Fruit fly (Drosophila melanogaster) whole organism, wandering third instar larva: ENCODE results near the gene mbt.
A peak's percentile ranks its signal among the peaks of the same experiment; 100 is the strongest.

Experiments
- Abd-B ChIP-seq: fragments of >200 bp; optimal IDR thresholded peaks from 2 replicates; lab custom pipeline; 2017; ENCODE audit warnings: missing biosample characterization, missing genetic modification characterization
- CG32264 ChIP-seq: fragments of 200-800 bp; sonication (Bioruptor generic); optimal IDR thresholded peaks from 2 replicates; lab custom pipeline; 2016; ENCODE audit warnings: missing biosample characterization, missing genetic modification characterization
- Dif ChIP-seq: fragments of 200-275, 200-300 bp; sonication (Bioruptor generic); optimal IDR thresholded peaks from 2 replicates; lab custom pipeline; 2018; ENCODE audit warnings: missing biosample characterization, missing genetic modification characterization; ENCODE audit not compliant: partially characterized antibody
- HLH106 ChIP-seq: fragments of 200-800 bp; optimal IDR thresholded peaks from 3 replicates; lab custom pipeline; 2019; ENCODE audit warnings: missing biosample characterization, mild to moderate bottlenecking, missing genetic modification characterization, moderate library complexity
- Hnf4 ChIP-seq: fragments of 200-800 bp; sonication (Bioruptor generic); optimal IDR thresholded peaks from 2 replicates; lab custom pipeline; 2016; ENCODE audit warnings: missing biosample characterization, mild to moderate bottlenecking, missing genetic modification characterization
- Jra ChIP-seq: sonication (Bioruptor generic); optimal IDR thresholded peaks from 2 replicates; lab custom pipeline; 2016; ENCODE audit warnings: missing biosample characterization, missing genetic modification characterization
- Myc ChIP-seq: fragments of >200 bp; optimal IDR thresholded peaks from 2 replicates; lab custom pipeline; 2017
- OdsH ChIP-seq: fragments of 200-800 bp; sonication (Bioruptor generic); optimal IDR thresholded peaks from 2 replicates; lab custom pipeline; 2016; ENCODE audit warnings: missing biosample characterization, mild to moderate bottlenecking, missing genetic modification characterization
- Rel ChIP-seq, 2 experiments: fragments of 200-800 bp; sonication (Bioruptor generic) in 1 of 2; optimal IDR thresholded peaks; 2 replicates in 1 of 2; 3 replicates in 1 of 2; lab custom pipeline; 2016 to 2019; ENCODE audit warnings: mild to moderate bottlenecking in 2 of 2, missing biosample characterization in 2 of 2, missing genetic modification characterization in 2 of 2, moderate library complexity in 1 of 2
- Sp1 ChIP-seq: fragments of 200-800 bp; sonication (Bioruptor generic); optimal IDR thresholded peaks from 3 replicates; lab custom pipeline; 2019; ENCODE audit warnings: missing biosample characterization, mild to moderate bottlenecking, missing genetic modification characterization, moderate library complexity
- Vsx2 ChIP-seq: fragments of 200-300, 225-300 bp; sonication (Bioruptor generic); optimal IDR thresholded peaks from 2 replicates; lab custom pipeline; 2018; ENCODE audit warnings: missing biosample characterization, missing genetic modification characterization; ENCODE audit not compliant: partially characterized antibody
- brk ChIP-seq: fragments of 200-800 bp; sonication (Bioruptor generic); optimal IDR thresholded peaks from 2 replicates; lab custom pipeline; 2016; ENCODE audit warnings: missing biosample characterization, mild to moderate bottlenecking, missing genetic modification characterization
- dl ChIP-seq, 2 experiments: fragments of 175-275, 200-275 bp in 1 of 2; fragments of 200-275 bp in 1 of 2; sonication (Bioruptor generic); optimal IDR thresholded peaks; lab custom pipeline; 2018; ENCODE audit warnings: mild to moderate bottlenecking in 2 of 2, missing biosample characterization in 2 of 2, missing genetic modification characterization in 2 of 2, moderate library complexity in 2 of 2; ENCODE audit not compliant: partially characterized antibody in 2 of 2, insufficient read depth in 1 of 2
- dmrt93B ChIP-seq: fragments of 200-800 bp; sonication (Bioruptor generic); optimal IDR thresholded peaks from 2 replicates; lab custom pipeline; 2018; ENCODE audit warnings: missing biosample characterization, mild to moderate bottlenecking, missing genetic modification characterization
- dsf ChIP-seq: sonication (Bioruptor generic); optimal IDR thresholded peaks from 2 replicates; lab custom pipeline; 2016; ENCODE audit warnings: missing biosample characterization, missing genetic modification characterization, borderline replicate concordance
- ey ChIP-seq: fragments of 200-800 bp; sonication (Bioruptor generic); optimal IDR thresholded peaks from 2 replicates; lab custom pipeline; 2016; ENCODE audit warnings: missing biosample characterization, missing genetic modification characterization
- foxo ChIP-seq, 2 experiments: fragments of 200-800 bp; sonication (Bioruptor generic); optimal IDR thresholded peaks; 2 replicates in 1 of 2; 3 replicates in 1 of 2; lab custom pipeline; 2016 to 2017; ENCODE audit warnings: missing biosample characterization in 2 of 2, missing genetic modification characterization in 2 of 2
- fru ChIP-seq: fragments of 200-800 bp; sonication (Bioruptor generic); optimal IDR thresholded peaks from 3 replicates; lab custom pipeline; 2016; ENCODE audit warnings: missing biosample characterization, mild to moderate bottlenecking, missing genetic modification characterization
- h ChIP-seq: fragments of 200-800 bp; sonication (Bioruptor generic); optimal IDR thresholded peaks from 3 replicates; lab custom pipeline; 2016; ENCODE audit warnings: missing biosample characterization, mild to moderate bottlenecking, missing genetic modification characterization
- lola ChIP-seq: fragments of >200 bp; optimal IDR thresholded peaks from 2 replicates; lab custom pipeline; 2017; ENCODE audit warnings: missing biosample characterization, missing genetic modification characterization
- pan ChIP-seq: fragments of >200 bp; optimal IDR thresholded peaks from 2 replicates; lab custom pipeline; 2017
- psq ChIP-seq: fragments of 200-800 bp; sonication (Bioruptor generic); optimal IDR thresholded peaks from 3 replicates; lab custom pipeline; 2017; ENCODE audit warnings: missing biosample characterization, mild to moderate bottlenecking, missing genetic modification characterization, moderate library complexity
- rgr ChIP-seq: fragments of 200-800 bp; sonication (Bioruptor generic); optimal IDR thresholded peaks from 3 replicates; lab custom pipeline; 2016; ENCODE audit warnings: missing biosample characterization, mild to moderate bottlenecking, missing genetic modification characterization
- sv ChIP-seq: fragments of 200-800 bp; sonication (Bioruptor generic); optimal IDR thresholded peaks from 3 replicates; lab custom pipeline; 2016; ENCODE audit warnings: missing biosample characterization, missing genetic modification characterization
- tai ChIP-seq: sonication (Bioruptor generic); optimal IDR thresholded peaks from 2 replicates; lab custom pipeline; 2016; ENCODE audit warnings: missing biosample characterization, missing genetic modification characterization
- usp ChIP-seq: fragments of >200 bp; optimal IDR thresholded peaks from 2 replicates; lab custom pipeline; 2017; ENCODE audit warnings: missing biosample characterization, missing genetic modification characterization
- woc ChIP-seq: sonication (Bioruptor generic); optimal IDR thresholded peaks from 2 replicates; lab custom pipeline; 2016; ENCODE audit warnings: missing biosample characterization, mild to moderate bottlenecking, missing genetic modification characterization

mbt gene

DNA sequence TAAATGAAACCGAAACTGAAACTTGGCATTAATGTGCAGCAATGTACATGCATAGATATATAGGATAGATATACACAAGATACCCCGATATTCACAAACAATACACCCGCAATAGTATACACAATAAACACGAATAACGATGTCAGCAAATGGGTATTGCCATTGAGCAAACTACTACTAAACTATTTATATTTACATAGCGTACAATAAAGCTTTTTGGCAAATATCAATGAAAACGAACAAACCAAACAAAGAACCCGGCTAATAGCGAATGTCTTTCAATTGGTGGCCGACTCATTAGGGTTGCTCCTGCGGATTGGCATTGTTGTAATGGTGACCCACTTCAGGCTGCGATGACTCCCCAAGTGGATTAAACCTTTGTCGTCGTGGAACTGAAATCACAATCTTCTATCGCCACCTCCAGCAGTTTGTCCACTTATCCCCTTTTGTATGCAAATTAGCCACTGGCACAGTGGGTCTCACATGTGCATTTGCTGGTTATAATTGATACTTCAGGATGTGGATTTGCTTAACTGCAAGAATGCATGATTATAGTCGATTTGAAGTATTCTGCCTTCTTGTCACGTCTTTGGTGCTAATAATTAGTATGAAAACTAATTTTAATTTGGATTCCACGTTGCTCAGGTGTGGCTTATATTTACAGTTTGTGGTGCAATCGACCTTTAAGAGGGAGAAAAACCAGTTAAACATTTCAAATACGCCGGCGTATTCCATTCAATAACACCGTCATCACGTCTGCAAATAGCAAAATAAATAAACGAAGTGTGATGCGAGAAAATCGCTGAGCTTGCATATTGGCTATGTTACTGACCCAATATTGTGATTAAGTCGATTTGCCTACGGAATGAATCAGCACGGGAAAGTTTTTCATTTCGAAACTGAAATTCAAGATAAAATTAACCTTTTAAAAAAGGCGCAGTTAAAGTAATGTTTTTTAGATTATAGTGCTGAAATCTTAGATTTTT lies 39.9 kb downstream of the mbt start:
- TF ChIP-seq Abd-B (GFP tag; lab: Kevin White, UChicago): no peak
- no peak for TF ChIP-seq dsf (GFP tag; lab: Kevin White, UChicago)
- peak in 1 of 2 experiments; percentile 71 for TF ChIP-seq foxo (GFP tag; optimal IDR thresholded peaks at IDR 0.05; lab: Kevin White, UChicago)
- no peak for TF ChIP-seq h (GFP tag; lab: Kevin White, UChicago)
- TF ChIP-seq tai (GFP tag; lab: Kevin White, UChicago): no peak
- TF ChIP-seq sv (GFP tag; lab: Kevin White, UChicago): peak; percentile 41
- no peak for TF ChIP-seq Rel (GFP tag; optimal IDR thresholded peaks at IDR 0.05; lab: Kevin White, UChicago)
- no peak for TF ChIP-seq Rel (tag; optimal IDR thresholded peaks at IDR 0.05; lab: Kevin White, UChicago)
- TF ChIP-seq brk (GFP tag; lab: Kevin White, UChicago): no peak
- peak; percentile 69 for TF ChIP-seq fru (GFP tag; lab: Kevin White, UChicago)
- peak; percentile 44 for TF ChIP-seq ey (GFP tag; lab: Kevin White, UChicago)
- no peak for TF ChIP-seq OdsH
- no peak for TF ChIP-seq rgr (GFP tag; lab: Kevin White, UChicago)
- TF ChIP-seq Hnf4 (GFP tag; lab: Kevin White, UChicago): no peak
- peak; percentile 57 for TF ChIP-seq CG32264
- no peak for TF ChIP-seq usp (GFP tag; lab: Kevin White, UChicago)
- TF ChIP-seq woc (GFP tag; lab: Kevin White, UChicago): peak; percentile 62
- TF ChIP-seq Dif (GFP tag; lab: Kevin White, UChicago): no peak
- no peak for TF ChIP-seq Vsx2 (GFP tag; lab: Kevin White, UChicago)

DNA sequence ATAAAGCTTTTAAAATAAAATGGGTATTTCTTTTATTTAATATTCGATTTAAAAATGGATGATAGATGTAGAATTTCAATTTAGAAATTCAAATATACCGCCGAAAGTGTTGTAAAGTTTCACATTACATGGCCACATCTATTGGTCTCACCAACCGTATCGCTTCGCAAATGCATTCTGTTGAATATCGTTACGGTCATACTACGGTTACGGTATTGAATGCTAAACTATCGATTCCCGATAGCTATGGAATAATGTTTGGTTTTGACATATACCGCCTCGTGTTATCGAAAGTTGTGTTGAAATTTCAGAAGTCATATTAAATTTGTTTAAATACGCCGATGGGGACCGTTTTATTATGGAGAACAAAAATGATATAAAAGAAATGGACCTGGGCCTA lies 40.6 kb downstream of the mbt start, which contains the start of the genes CG32573 and CG42512:
CG32573 (plus strand) TSS at position 279 of the 400 bp plus-strand sequence.
CG42512 (plus strand) TSS at position 279 of the 400 bp plus-strand sequence.
- TF ChIP-seq foxo (GFP tag; optimal IDR thresholded peaks at IDR 0.05; lab: Kevin White, UChicago) (no peak), dsf (GFP tag; lab: Kevin White, UChicago) (no peak), Jra (GFP tag; lab: Kevin White, UChicago) (no peak), lola (GFP tag; lab: Kevin White, UChicago) (no peak), tai (GFP tag; lab: Kevin White, UChicago) (no peak), Rel (GFP tag; optimal IDR thresholded peaks at IDR 0.05; lab: Kevin White, UChicago) (no peak), Rel (tag; optimal IDR thresholded peaks at IDR 0.05; lab: Kevin White, UChicago) (peak; percentile 25), dl (GFP tag; optimal IDR thresholded peaks at IDR 0.05; lab: Kevin White, UChicago; ENCODE audit: insufficient read depth in 1 of 2, partially characterized antibody in 2 of 2) (no peak), pan (no peak), Myc (peak; percentile 45), Hnf4 (GFP tag; lab: Kevin White, UChicago) (no peak)

DNA sequence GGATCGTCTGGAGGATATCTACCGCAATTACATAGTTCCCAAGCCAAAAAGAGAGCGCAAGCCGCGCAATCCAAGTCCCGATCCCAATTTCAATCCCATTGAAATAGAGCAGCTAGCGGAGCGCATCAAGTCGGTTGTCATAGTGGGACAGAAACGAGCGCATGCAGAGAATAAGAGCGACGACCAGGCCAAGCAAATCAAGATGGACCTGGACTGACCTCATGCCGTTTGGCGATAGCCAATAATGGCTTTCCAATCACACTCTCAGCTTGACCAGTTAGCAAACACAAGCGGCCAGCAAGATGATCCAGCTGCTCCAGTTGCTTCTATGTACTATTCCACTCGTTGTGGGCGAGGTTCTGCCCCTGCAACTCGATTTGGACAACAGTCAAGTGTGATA lies 41.1 kb downstream of the mbt start:
- TF ChIP-seq ey (GFP tag; lab: Kevin White, UChicago) (no peak), OdsH (no peak)

DNA sequence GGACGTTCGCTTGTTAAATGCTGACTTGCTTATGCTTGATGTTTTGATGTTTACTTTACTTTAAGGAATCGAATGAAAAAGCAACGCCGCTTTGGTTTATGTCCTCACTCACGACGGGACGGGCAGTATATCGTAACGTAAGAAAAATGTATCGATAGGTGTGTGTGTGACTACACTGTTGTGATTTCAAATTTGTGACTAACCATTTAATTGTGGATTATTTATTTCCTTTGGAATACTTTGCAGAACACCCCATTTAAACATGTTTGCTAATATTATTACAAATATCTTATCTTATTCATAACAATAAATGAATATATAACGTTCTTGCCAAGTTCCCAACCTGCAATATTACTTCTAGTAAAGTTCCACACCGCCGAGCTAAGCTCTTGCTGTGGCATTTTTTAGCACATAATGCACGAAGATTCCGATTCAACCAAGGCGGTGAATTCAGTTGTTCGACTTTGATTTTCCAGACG lies 44.5 kb downstream of the mbt start, which contains the start of the genes Nemp and r:
Nemp (minus strand) TSS at position 85 of the 479 bp plus-strand sequence.
r (plus strand) TSS at position 429 of the 479 bp plus-strand sequence.
- TF ChIP-seq fru (GFP tag; lab: Kevin White, UChicago): peak; percentile 23
- no peak for TF ChIP-seq dmrt93B
- TF ChIP-seq, all 38 proteins: peak for 1

DNA sequence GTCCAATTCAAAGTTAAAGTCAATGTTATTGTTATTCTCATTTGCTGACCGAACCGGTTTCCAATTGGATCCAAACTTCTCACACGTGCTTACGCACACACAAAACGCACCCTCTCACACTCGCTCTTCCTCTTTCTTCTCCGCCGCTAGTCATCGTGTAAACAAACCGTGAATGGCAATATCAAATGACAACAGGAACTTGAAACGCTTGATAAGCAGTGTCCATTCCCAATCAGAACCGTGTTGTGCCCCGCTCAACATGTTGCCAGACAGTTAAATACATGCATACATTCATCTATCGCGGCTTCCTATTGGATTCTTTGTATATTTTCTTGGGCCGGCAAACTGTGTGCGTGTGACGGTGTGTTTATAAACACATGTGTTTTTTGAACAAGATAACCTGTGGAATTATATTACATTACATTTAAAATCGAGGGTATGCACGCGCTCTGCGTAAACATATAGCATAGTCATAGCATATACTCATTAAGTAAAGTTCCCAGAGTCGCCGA lies 45.3 kb downstream of the mbt start:
- TF ChIP-seq Sp1 (GFP tag; lab: Kevin White, UChicago): peak; percentile 14
- peak; percentile 8 for TF ChIP-seq psq (GFP tag; lab: Kevin White, UChicago)
- no peak for TF ChIP-seq brk (GFP tag; lab: Kevin White, UChicago)
- TF ChIP-seq HLH106 (tag; lab: Kevin White, UChicago): no peak
- no peak for TF ChIP-seq Rel (GFP tag; optimal IDR thresholded peaks at IDR 0.05; lab: Kevin White, UChicago)
- peak; percentile 48 for TF ChIP-seq Rel (tag; optimal IDR thresholded peaks at IDR 0.05; lab: Kevin White, UChicago)
- TF ChIP-seq rgr (GFP tag; lab: Kevin White, UChicago): peak; percentile 15
